Fruit fly (Drosophila melanogaster): Measurements from ENCODE around the gene PVRAP.

- TF ChIP-seq CG8478 (optimal IDR thresholded peaks at IDR 0.05) (no peak), CTCF (optimal IDR thresholded peaks at IDR 0.05) (no peak)
Observed at dm6 chr3L:6022142-6022541, 25.1 kb downstream of the PVRAP start.
